Worm (Caenorhabditis elegans) whole organism, midembryonic: ENCODE data around the gene srlf-24.

Source experiments
- med-1 ChIP-seq: sonication (generic microtip); optimal IDR thresholded peaks from 2 replicates; lab custom pipeline; 2017; ENCODE audit warnings: missing genetic modification characterization, mild to moderate bottlenecking, missing compliant biosample characterization, antibody characterized with exemption, missing genetic modification reagents; ENCODE audit not compliant: insufficient read depth
- ztf-23 ChIP-seq: fragments of 200-800 bp; sonication (Bioruptor generic); IDR thresholded peaks from 2 replicates; pipeline ENCODE4 v1.3.6; 2022; ENCODE audit warnings: missing genetic modification reagents, missing genetic modification characterization, missing compliant biosample characterization
- ztf-29 ChIP-seq: fragments of 200-800 bp; sonication (Bioruptor generic); IDR thresholded peaks from 2 replicates; pipeline ENCODE4 v1.3.6; 2022; ENCODE audit warnings: missing genetic modification reagents, missing genetic modification characterization, missing compliant biosample characterization

ce11 chrIV:11148788-11149366 is 43.3 kb upstream of the srlf-24 start:
- TF ChIP-seq ztf-23 (GFP tag; lab: Robert Waterston, UW) (no peak), med-1 (GFP tag; lab: Kevin White, UChicago) (no peak), ztf-29 (GFP tag; lab: Robert Waterston, UW) (no peak)
